Worm (Caenorhabditis elegans) whole organism, L4 larva: ENCODE results near the gene spp-28.

Source experiments
- D1046.2 ChIP-seq: fragments of 200-800 bp; sonication (Bioruptor generic); IDR thresholded peaks from 2 replicates; pipeline ENCODE4 v1.3.6; 2022; ENCODE audit warnings: missing genetic modification characterization, missing compliant biosample characterization
- T20F7.1 ChIP-seq: fragments of 200-800 bp; sonication (Bioruptor generic); optimal IDR thresholded peaks from 2 replicates; lab custom pipeline; 2018; ENCODE audit warnings: mild to moderate bottlenecking, missing genetic modification characterization, missing compliant biosample characterization
- T26A8.4 ChIP-seq: fragments of 200-800 bp; sonication (Bioruptor generic); IDR thresholded peaks from 2 replicates; pipeline ENCODE4 v1.3.6; 2022; ENCODE audit warnings: missing genetic modification characterization, missing compliant biosample characterization
- Y5F2A.4 ChIP-seq: fragments of 200-800 bp; sonication (Bioruptor generic); optimal IDR thresholded peaks from 2 replicates; lab custom pipeline; 2018; ENCODE audit warnings: mild to moderate bottlenecking, missing genetic modification characterization, missing compliant biosample characterization
- Y75B8A.6 ChIP-seq: fragments of 200-800 bp; sonication (Bioruptor generic); IDR thresholded peaks from 2 replicates; pipeline ENCODE4 v1.3.6; 2022; ENCODE audit warnings: missing genetic modification reagents, missing genetic modification characterization, missing compliant biosample characterization
- ama-1 ChIP-seq: fragments of 150-350 bp; optimal IDR thresholded peaks from 2 replicates; lab custom pipeline; 2014; ENCODE audit warnings: inconsistent platforms, mixed read lengths
- ceh-62 ChIP-seq: sonication (generic microtip); optimal IDR thresholded peaks from 2 replicates; lab custom pipeline; 2017; ENCODE audit warnings: missing biosample characterization, missing genetic modification characterization
- ceh-82 ChIP-seq: sonication (generic microtip); optimal IDR thresholded peaks from 2 replicates; lab custom pipeline; 2017; ENCODE audit warnings: missing biosample characterization, missing genetic modification characterization
- ctbp-1 ChIP-seq: fragments of 200-800 bp; sonication (Bioruptor generic); IDR thresholded peaks from 2 replicates; pipeline ENCODE4 v1.3.6; 2022; ENCODE audit warnings: missing genetic modification reagents, missing genetic modification characterization, missing compliant biosample characterization
- daf-12 ChIP-seq: fragments of 150-350 bp; optimal IDR thresholded peaks from 2 replicates; lab custom pipeline; 2014; ENCODE audit warnings: missing biosample characterization, missing genetic modification reagents, missing genetic modification characterization
- daf-19 ChIP-seq: fragments of 200-800 bp; sonication (Bioruptor generic); conservative IDR thresholded peaks from 2 replicates; pipeline ENCODE4 v1.3.6; 2022; ENCODE audit warnings: missing genetic modification characterization, missing compliant biosample characterization
- daf-8 ChIP-seq: fragments of 200-800 bp; sonication (Bioruptor generic); IDR thresholded peaks from 2 replicates; pipeline ENCODE4 v1.3.6; 2022; ENCODE audit warnings: missing genetic modification characterization, missing compliant biosample characterization
- dmd-6 ChIP-seq: fragments of 200-800 bp; sonication (Bioruptor generic); IDR thresholded peaks from 2 replicates; pipeline ENCODE4 v1.3.6; 2022; ENCODE audit warnings: missing genetic modification reagents, missing genetic modification characterization, missing compliant biosample characterization
- dpl-1 ChIP-seq: fragments of 150-350 bp; optimal IDR thresholded peaks from 2 replicates; lab custom pipeline; 2014; ENCODE audit warnings: missing biosample characterization, missing genetic modification reagents, missing genetic modification characterization
- duxl-1 ChIP-seq: sonication (generic microtip); optimal IDR thresholded peaks from 2 replicates; lab custom pipeline; 2016; ENCODE audit warnings: mild to moderate bottlenecking, missing genetic modification characterization, moderate library complexity, missing compliant biosample characterization; ENCODE audit not compliant: poor library complexity
- dve-1 ChIP-seq: sonication (generic microtip); optimal IDR thresholded peaks from 2 replicates; lab custom pipeline; 2017; ENCODE audit warnings: antibody characterized with exemption, mild to moderate bottlenecking, missing genetic modification characterization, missing compliant biosample characterization; ENCODE audit not compliant: insufficient read depth
- fos-1 ChIP-seq: fragments of 150-350 bp; optimal IDR thresholded peaks from 2 replicates; lab custom pipeline; 2014; ENCODE audit warnings: missing biosample characterization, missing genetic modification characterization
- hif-1 ChIP-seq, 2 experiments: sonication (generic microtip); optimal IDR thresholded peaks; 2 replicates each; lab custom pipeline; 2016 to 2017; ENCODE audit warnings: missing compliant biosample characterization in 2 of 2, missing genetic modification characterization in 2 of 2, missing genetic modification reagents in 2 of 2, missing genotype in 2 of 2, mild to moderate bottlenecking in 1 of 2
- hlh-11 ChIP-seq: fragments of 200-800 bp; sonication (Bioruptor generic); optimal IDR thresholded peaks from 2 replicates; lab custom pipeline; 2018; ENCODE audit warnings: mild to moderate bottlenecking, missing genetic modification characterization, missing compliant biosample characterization
- hlh-30 ChIP-seq: sonication (generic microtip); optimal IDR thresholded peaks from 2 replicates; lab custom pipeline; 2017; ENCODE audit warnings: antibody characterized with exemption, mild to moderate bottlenecking, missing genetic modification characterization, missing compliant biosample characterization; ENCODE audit not compliant: insufficient read depth
- lin-1 ChIP-seq: fragments of 200-800 bp; sonication (Bioruptor generic); IDR thresholded peaks from 2 replicates; pipeline ENCODE4 v1.3.6; 2022; ENCODE audit warnings: missing genetic modification reagents, missing genetic modification characterization, missing compliant biosample characterization
- lin-13 ChIP-seq: fragments of 150-350 bp; optimal IDR thresholded peaks from 2 replicates; lab custom pipeline; 2014; ENCODE audit warnings: missing biosample characterization, missing genetic modification reagents, missing genetic modification characterization
- lin-39 ChIP-seq: fragments of 150-350 bp; optimal IDR thresholded peaks from 2 replicates; lab custom pipeline; 2014; ENCODE audit warnings: missing biosample characterization, missing genetic modification reagents, missing genetic modification characterization
- madf-5 ChIP-seq, 2 experiments: fragments of 200-800 bp; sonication (Bioruptor generic); IDR thresholded peaks; 2 replicates each; pipeline ENCODE4 v1.3.6; 2022; ENCODE audit warnings: missing compliant biosample characterization in 2 of 2, missing genetic modification characterization in 2 of 2
- madf-9 ChIP-seq: fragments of 200-800 bp; sonication (Bioruptor generic); conservative IDR thresholded peaks from 2 replicates; pipeline ENCODE4 v1.3.6; 2022; ENCODE audit warnings: missing genetic modification reagents, missing genetic modification characterization, missing compliant biosample characterization
- mdt-29 ChIP-seq: fragments of 200-800 bp; sonication (Bioruptor generic); IDR thresholded peaks from 2 replicates; pipeline ENCODE4 v1.3.6; 2022; ENCODE audit warnings: missing genetic modification reagents, missing genetic modification characterization, missing compliant biosample characterization
- mep-1 ChIP-seq: fragments of 150-350 bp; sonication (generic microtip); optimal IDR thresholded peaks from 3 replicates; lab custom pipeline; 2014; ENCODE audit warnings: missing biosample characterization, missing genetic modification characterization
- mxl-2 ChIP-seq: fragments of 200-800 bp; sonication (Bioruptor generic); conservative IDR thresholded peaks from 2 replicates; pipeline ENCODE4 v1.3.6; 2022; ENCODE audit warnings: missing genetic modification reagents, missing genetic modification characterization, missing compliant biosample characterization
- mxl-3 ChIP-seq: fragments of 200-800 bp; sonication (Bioruptor generic); optimal IDR thresholded peaks from 2 replicates; lab custom pipeline; 2018; ENCODE audit warnings: mild to moderate bottlenecking, missing genetic modification characterization, missing compliant biosample characterization
- nhr-10 ChIP-seq: fragments of 150-350 bp; optimal IDR thresholded peaks from 2 replicates; lab custom pipeline; 2014; ENCODE audit warnings: missing biosample characterization, missing genetic modification characterization
- nhr-102 ChIP-seq: sonication (generic microtip); optimal IDR thresholded peaks from 2 replicates; lab custom pipeline; 2016; ENCODE audit warnings: mild to moderate bottlenecking, missing genetic modification characterization, moderate library complexity, missing compliant biosample characterization
- nhr-11 ChIP-seq: fragments of 150-350 bp; optimal IDR thresholded peaks from 2 replicates; lab custom pipeline; 2014; ENCODE audit warnings: missing biosample characterization, missing genetic modification characterization
- nhr-28 ChIP-seq: fragments of 150-350 bp; optimal IDR thresholded peaks from 2 replicates; lab custom pipeline; 2014; ENCODE audit warnings: missing biosample characterization, missing genetic modification characterization
- nhr-42 ChIP-seq: fragments of 200-800 bp; sonication (Bioruptor generic); IDR thresholded peaks from 2 replicates; pipeline ENCODE4 v1.3.6; 2022; ENCODE audit warnings: missing genetic modification characterization, missing compliant biosample characterization
- nhr-48 ChIP-seq: sonication (generic microtip); optimal IDR thresholded peaks from 2 replicates; lab custom pipeline; 2016; ENCODE audit warnings: mild to moderate bottlenecking, missing genetic modification characterization, missing compliant biosample characterization
- nhr-6 ChIP-seq: fragments of 150-350 bp; optimal IDR thresholded peaks from 2 replicates; lab custom pipeline; 2014; ENCODE audit warnings: missing biosample characterization, missing genetic modification characterization
- nhr-77 ChIP-seq: fragments of 150-350 bp; optimal IDR thresholded peaks from 2 replicates; lab custom pipeline; 2014; ENCODE audit warnings: missing biosample characterization, missing genetic modification characterization
- php-3 ChIP-seq: fragments of 200-800 bp; sonication (Bioruptor generic); IDR thresholded peaks from 2 replicates; pipeline ENCODE4 v1.3.6; 2022; ENCODE audit warnings: missing genetic modification reagents, missing genetic modification characterization, missing compliant biosample characterization
- pqm-1 ChIP-seq: sonication (generic microtip); optimal IDR thresholded peaks from 2 replicates; lab custom pipeline; 2017; ENCODE audit warnings: missing biosample characterization, missing genetic modification characterization
- rbr-2 ChIP-seq: sonication (generic microtip); optimal IDR thresholded peaks from 2 replicates; lab custom pipeline; 2016; ENCODE audit warnings: missing genotype, missing genetic modification characterization, missing compliant biosample characterization
- sdz-12 ChIP-seq: fragments of 200-800 bp; sonication (Bioruptor generic); optimal IDR thresholded peaks from 2 replicates; lab custom pipeline; 2018; ENCODE audit warnings: mild to moderate bottlenecking, missing genetic modification characterization, missing compliant biosample characterization
- snpc-1.2 ChIP-seq: fragments of 200-800 bp; sonication (Bioruptor generic); IDR thresholded peaks from 2 replicates; pipeline ENCODE4 v1.3.6; 2022; ENCODE audit warnings: missing genetic modification reagents, missing genetic modification characterization, missing compliant biosample characterization
- snpc-4 ChIP-seq: fragments of 150-350 bp; optimal IDR thresholded peaks from 2 replicates; lab custom pipeline; 2014; ENCODE audit warnings: missing biosample characterization, missing genetic modification characterization
- spr-3 ChIP-seq: fragments of 200-800 bp; sonication (Bioruptor generic); optimal IDR thresholded peaks from 2 replicates; lab custom pipeline; 2018; ENCODE audit warnings: mild to moderate bottlenecking, missing genetic modification characterization, missing compliant biosample characterization
- tra-1 ChIP-seq: fragments of 200-800 bp; sonication (Bioruptor generic); IDR thresholded peaks from 2 replicates; pipeline ENCODE4 v1.3.6; 2022; ENCODE audit warnings: missing genetic modification reagents, missing genetic modification characterization, missing compliant biosample characterization
- unc-130 ChIP-seq: sonication (generic microtip); optimal IDR thresholded peaks from 2 replicates; lab custom pipeline; 2016; ENCODE audit warnings: missing genetic modification reagents, missing genetic modification characterization, missing compliant biosample characterization
- unc-39 ChIP-seq: sonication (generic microtip); optimal IDR thresholded peaks from 2 replicates; lab custom pipeline; 2017; ENCODE audit warnings: missing biosample characterization, missing genetic modification characterization
- vab-7 ChIP-seq: fragments of 200-800 bp; sonication (Bioruptor generic); IDR thresholded peaks from 2 replicates; pipeline ENCODE4 v1.3.6; 2022; ENCODE audit warnings: missing genetic modification reagents, missing genetic modification characterization, missing compliant biosample characterization
- zfp-2 ChIP-seq: sonication (generic microtip); optimal IDR thresholded peaks from 2 replicates; lab custom pipeline; 2016; ENCODE audit warnings: mild to moderate bottlenecking, missing genetic modification characterization, missing compliant biosample characterization
- zip-2 ChIP-seq: fragments of 150-350 bp; optimal IDR thresholded peaks from 2 replicates; lab custom pipeline; 2014; ENCODE audit warnings: missing biosample characterization, missing genetic modification characterization
- ztf-11 ChIP-seq: fragments of 150-350 bp; optimal IDR thresholded peaks from 2 replicates; lab custom pipeline; 2014; ENCODE audit warnings: missing biosample characterization, missing genetic modification characterization
- ztf-7 ChIP-seq: fragments of 150-350 bp; optimal IDR thresholded peaks from 2 replicates; lab custom pipeline; 2014; ENCODE audit warnings: missing biosample characterization, missing genetic modification characterization

Gene spp-28

DNA sequence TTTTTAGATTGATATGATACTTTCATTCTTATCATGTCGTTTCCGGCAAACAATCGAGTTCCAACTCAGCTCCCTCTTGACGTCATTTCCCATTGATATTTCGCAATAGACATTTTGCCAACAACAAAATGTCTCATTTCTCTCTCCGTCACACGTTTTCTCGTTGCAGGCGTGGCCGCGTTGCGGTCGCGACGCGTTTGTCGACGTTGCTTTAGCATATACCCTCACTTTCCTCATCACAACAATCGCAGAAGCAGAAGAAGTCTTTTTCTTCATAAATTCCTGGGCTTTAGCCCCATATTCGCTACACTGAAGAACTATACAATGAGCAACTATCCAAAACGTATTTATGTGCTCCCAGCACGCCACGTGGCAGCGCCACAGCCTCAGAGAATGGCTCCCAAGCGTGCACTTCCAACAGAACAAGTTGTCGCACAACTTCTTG lies 3.5 kb upstream of the spp-28 start, which contains the start of gene xbp-1:
Gene xbp-1, plus strand, starts transcription at position 151 of the 445 bp plus-strand sequence.
- TF ChIP-seq dpl-1 (GFP tag; lab: Kevin White, UChicago) (peak; percentile 79), duxl-1 (peak; percentile 4), tra-1 (peak; percentile 81), ceh-62 (tag; lab: Kevin White, UChicago) (no peak), lin-1 (GFP tag; lab: Robert Waterston, UW) (peak; percentile 99), unc-39 (tag; lab: Kevin White, UChicago) (no peak), snpc-4 (no peak), hif-1 (tag; optimal IDR thresholded peaks at IDR 0.05; lab: Kevin White, UChicago) (peak; percentile 51 to 87), nhr-77 (tag; lab: Kevin White, UChicago) (peak; percentile 91), ztf-11 (tag; lab: Kevin White, UChicago) (no peak), T20F7.1 (GFP tag; lab: Kevin White, UChicago) (peak; percentile 88), Y75B8A.6 (GFP tag; lab: Robert Waterston, UW) (peak; percentile 51; the same call in 1 of the 2 replicates), hlh-11 (tag; lab: Kevin White, UChicago) (peak; percentile 98), mxl-2 (GFP tag; lab: Robert Waterston, UW) (0 out of 2 replicates have a peak, but pooled peaks have one; percentile 17), nhr-11 (peak; percentile 96), rbr-2 (tag; lab: Kevin White, UChicago) (peak; percentile 92), dve-1 (tag; lab: Kevin White, UChicago) (peak; percentile 99), nhr-28 (peak; percentile 92), vab-7 (GFP tag; lab: Robert Waterston, UW) (peak; percentile 71), nhr-42 (GFP tag; lab: Robert Waterston, UW) (0 out of 2 replicates have a peak, but pooled peaks have one; percentile 64), mdt-29 (GFP tag; lab: Robert Waterston, UW) (peak; percentile 49; the same call in 1 of the 2 replicates), zip-2 (tag; lab: Kevin White, UChicago) (peak; percentile 78), pqm-1 (tag; lab: Kevin White, UChicago) (peak; percentile 95), php-3 (GFP tag; lab: Robert Waterston, UW) (peak; percentile 85), nhr-102 (tag; lab: Kevin White, UChicago) (peak; percentile 68), daf-19 (GFP tag; lab: Robert Waterston, UW) (peak; percentile 45; the same call in 1 of the 2 replicates), ceh-82 (no peak), snpc-1.2 (GFP tag; lab: Robert Waterston, UW) (0 out of 2 replicates have a peak, but pooled peaks have one; percentile 23), hlh-30 (peak; percentile 94), D1046.2 (GFP tag; lab: Robert Waterston, UW) (no peak), daf-8 (no peak), daf-12 (no peak), ztf-7 (tag; lab: Kevin White, UChicago) (peak; percentile 74), mxl-3 (GFP tag; lab: Kevin White, UChicago) (peak; percentile 97), spr-3 (peak; percentile 23), nhr-6 (tag; lab: Kevin White, UChicago) (peak; percentile 89), madf-9 (GFP tag; lab: Robert Waterston, UW) (peak; percentile 82), lin-39 (tag; lab: Kevin White, UChicago) (no peak), nhr-10 (tag; lab: Kevin White, UChicago) (peak; percentile 76), sdz-12 (GFP tag; lab: Kevin White, UChicago) (peak; percentile 50), nhr-48 (tag; lab: Kevin White, UChicago) (peak; percentile 82), mep-1 (tag; lab: Kevin White, UChicago) (peak; percentile 92), zfp-2 (tag; lab: Kevin White, UChicago) (peak; percentile 49), ctbp-1 (peak; percentile 75; the same call in 1 of the 2 replicates), dmd-6 (peak; percentile 98), lin-13 (GFP tag; lab: Kevin White, UChicago) (peak; percentile 94), madf-5 (GFP tag; IDR thresholded peaks at IDR 0.05; lab: Robert Waterston, UW) (no peak), fos-1 (tag; lab: Kevin White, UChicago) (no peak), Y5F2A.4 (GFP tag; lab: Kevin White, UChicago) (no peak), unc-130 (GFP tag; lab: Kevin White, UChicago) (no peak), T26A8.4 (GFP tag; lab: Robert Waterston, UW) (peak; percentile 58), ama-1 (peak; percentile 91)
